Worm (Caenorhabditis elegans): ENCODE measurements around the gene F35B3.4.

Gene F35B3.4

ce11 chrX:16995149-16995885 lies 25.4 kb downstream of the F35B3.4 start:
- TF ChIP-seq pax-1 (tag; optimal IDR thresholded peaks at IDR 0.05) (no peak), ceh-19 (GFP tag; optimal IDR thresholded peaks at IDR 0.05) (no peak), fkh-6 (tag; optimal IDR thresholded peaks at IDR 0.05) (no peak), lim-6 (tag; optimal IDR thresholded peaks at IDR 0.05) (no peak), gmeb-2 (tag; optimal IDR thresholded peaks at IDR 0.05) (no peak), nhr-11 (tag; optimal IDR thresholded peaks at IDR 0.05) (no peak), T23F11.4 (GFP tag; optimal IDR thresholded peaks at IDR 0.05) (no peak), npax-4 (tag; optimal IDR thresholded peaks at IDR 0.05) (no peak), ref-2 (tag; optimal IDR thresholded peaks at IDR 0.05) (no peak), dmd-4 (tag; optimal IDR thresholded peaks at IDR 0.05; ENCODE audit: borderline replicate concordance) (no peak), dve-1 (tag; optimal IDR thresholded peaks at IDR 0.05) (no peak), ztf-16 (tag; optimal IDR thresholded peaks at IDR 0.05) (no peak)

ce11 chrX:16994417-16994816 lies 26.3 kb downstream of the F35B3.4 start:
- TF ChIP-seq C38D4.7 (GFP tag; optimal IDR thresholded peaks at IDR 0.05) (no peak), pros-1 (tag; optimal IDR thresholded peaks at IDR 0.05) (no peak), ztf-16 (tag; optimal IDR thresholded peaks at IDR 0.05) (no peak), fkh-10 (GFP tag; optimal IDR thresholded peaks at IDR 0.05) (no peak)

ce11 chrX:16993524-16993923 lies 27.2 kb downstream of the F35B3.4 start:
- TF ChIP-seq lim-6 (tag; optimal IDR thresholded peaks at IDR 0.05) = no peak
- TF ChIP-seq unc-86 (tag; optimal IDR thresholded peaks at IDR 0.05) = no peak
- no peak for TF ChIP-seq zip-5 (tag; optimal IDR thresholded peaks at IDR 0.05)
- TF ChIP-seq hlh-30 (tag; optimal IDR thresholded peaks at IDR 0.05; ENCODE audit: insufficient read depth) = no peak
- no peak for TF ChIP-seq sox-2 (GFP tag; IDR thresholded peaks at IDR 0.05)
- no peak for TF ChIP-seq T23F11.4 (GFP tag; optimal IDR thresholded peaks at IDR 0.05)
- TF ChIP-seq rnt-1 (tag; optimal IDR thresholded peaks at IDR 0.05) = no peak
- no peak for TF ChIP-seq dve-1 (tag; optimal IDR thresholded peaks at IDR 0.05)
- no peak for TF ChIP-seq tbx-2 (tag; optimal IDR thresholded peaks at IDR 0.05)
- TF ChIP-seq unc-3 (GFP tag; conservative IDR thresholded peaks at IDR 0.05) = no peak
- no peak for TF ChIP-seq unc-3 (tag; optimal IDR thresholded peaks at IDR 0.05)
- TF ChIP-seq pat-9 (tag; optimal IDR thresholded peaks at IDR 0.05) = no peak
- TF ChIP-seq Y22D7AL.16 (tag; optimal IDR thresholded peaks at IDR 0.05) = no peak
- TF ChIP-seq K09A11.1 (tag; optimal IDR thresholded peaks at IDR 0.05; ENCODE audit: insufficient read depth) = no peak
- no peak for TF ChIP-seq hlh-8 (tag; optimal IDR thresholded peaks at IDR 0.05)
- no peak for TF ChIP-seq ceh-18 (tag; optimal IDR thresholded peaks at IDR 0.05)
- TF ChIP-seq npax-4 (tag; optimal IDR thresholded peaks at IDR 0.05) = no peak
- TF ChIP-seq pqm-1 (tag; optimal IDR thresholded peaks at IDR 0.05) = no peak
- TF ChIP-seq nhr-232 (tag; optimal IDR thresholded peaks at IDR 0.05) = no peak
- TF ChIP-seq fax-1 (tag; optimal IDR thresholded peaks at IDR 0.05) = no peak

- no peak for TF ChIP-seq unc-55 (GFP tag; optimal IDR thresholded peaks at IDR 0.05)
- peak; percentile 10 for TF ChIP-seq nfya-1 (tag; optimal IDR thresholded peaks at IDR 0.05)
- TF ChIP-seq ceh-14 (tag; optimal IDR thresholded peaks at IDR 0.05) = peak; percentile 18
- no peak for TF ChIP-seq hlh-8 (tag; optimal IDR thresholded peaks at IDR 0.05)
- TF ChIP-seq unc-42 (tag; optimal IDR thresholded peaks at IDR 0.05) = peak; percentile 100
- no peak for TF ChIP-seq dmd-4 (tag; optimal IDR thresholded peaks at IDR 0.05; ENCODE audit: borderline replicate concordance)
- TF ChIP-seq ceh-31 (tag; optimal IDR thresholded peaks at IDR 0.05) = peak; percentile 80
These were observed 29.3 kb downstream of the F35B3.4 start for ce11 chrX:16991437-16991836.
